Fruit fly (Drosophila melanogaster) whole organism, embryonic: Measurements from ENCODE around the gene CG46465.

Experiments
- Antp ChIP-seq: fragments of 200-800 bp; sonication (Bioruptor generic); optimal IDR thresholded peaks from 3 replicates; lab custom pipeline; 2016; ENCODE audit warnings: missing biosample characterization, missing genetic modification characterization
- CG10267 ChIP-seq: fragments of 200-800 bp; sonication (Bioruptor generic); optimal IDR thresholded peaks from 2 replicates; lab custom pipeline; 2018; ENCODE audit warnings: missing biosample characterization, mild to moderate bottlenecking, missing genetic modification characterization, moderate library complexity
- CG10431 ChIP-seq: fragments of 200-800 bp; sonication (Bioruptor generic); optimal IDR thresholded peaks from 3 replicates; lab custom pipeline; 2018; ENCODE audit warnings: missing biosample characterization, mild to moderate bottlenecking, missing genetic modification characterization
- CG10543 ChIP-seq: fragments of 200-800 bp; sonication (Bioruptor generic); optimal IDR thresholded peaks from 3 replicates; lab custom pipeline; 2017; ENCODE audit warnings: missing biosample characterization, mild to moderate bottlenecking, missing genetic modification characterization, moderate library complexity
- CG12155 ChIP-seq: fragments of 200-800 bp; sonication (Bioruptor generic); optimal IDR thresholded peaks from 3 replicates; lab custom pipeline; 2016; ENCODE audit warnings: missing biosample characterization, missing genetic modification characterization
- CG13894 ChIP-seq: fragments of 200-800 bp; sonication (Bioruptor generic); optimal IDR thresholded peaks from 3 replicates; lab custom pipeline; 2018; ENCODE audit warnings: missing biosample characterization, mild to moderate bottlenecking, missing genetic modification characterization, moderate library complexity
- CG16813 ChIP-seq: fragments of 200-800 bp; sonication (Bioruptor generic); IDR thresholded peaks from 3 replicates; pipeline ENCODE4 v1.3.6; 2022; ENCODE audit warnings: missing biosample characterization, missing genetic modification characterization; ENCODE audit not compliant: partially characterized antibody
- CG16863 ChIP-seq: fragments of 200-800 bp; sonication (Bioruptor generic); optimal IDR thresholded peaks from 3 replicates; lab custom pipeline; 2016; ENCODE audit warnings: missing biosample characterization, missing genetic modification characterization
- CG17612 ChIP-seq: fragments of 200-800 bp; sonication (Bioruptor generic); IDR thresholded peaks from 2 replicates; pipeline ENCODE4 v1.3.6; 2022; ENCODE audit warnings: missing biosample characterization, missing genetic modification characterization
- CG18476 ChIP-seq: fragments of 200-800 bp; sonication (Bioruptor generic); optimal IDR thresholded peaks from 2 replicates; lab custom pipeline; 2016; ENCODE audit warnings: missing biosample characterization, mild to moderate bottlenecking, missing genetic modification characterization
- CG4328 ChIP-seq: fragments of 200-800 bp; sonication (Bioruptor generic); optimal IDR thresholded peaks from 3 replicates; lab custom pipeline; 2017; ENCODE audit warnings: missing biosample characterization, missing genetic modification reagents, missing genetic modification characterization
- CG5953 ChIP-seq: fragments of 200-800 bp; sonication (Bioruptor generic); IDR thresholded peaks from 2 replicates; pipeline ENCODE4 v1.3.6; 2022; ENCODE audit warnings: missing biosample characterization, missing genetic modification characterization
- CG6683 ChIP-seq: fragments of 200-800 bp; sonication (Bioruptor generic); optimal IDR thresholded peaks from 2 replicates; lab custom pipeline; 2017; ENCODE audit warnings: missing biosample characterization, mild to moderate bottlenecking, missing genetic modification characterization, missing genetic modification reagents
- CG6813 ChIP-seq: fragments of 200-800 bp; sonication (Bioruptor generic); optimal IDR thresholded peaks from 2 replicates; lab custom pipeline; 2017; ENCODE audit warnings: missing biosample characterization, missing genetic modification characterization, mild to moderate bottlenecking, moderate library complexity, missing genetic modification reagents
- CG7556 ChIP-seq: fragments of 200-800 bp; sonication (Bioruptor generic); optimal IDR thresholded peaks from 2 replicates; lab custom pipeline; 2017; ENCODE audit warnings: missing biosample characterization, mild to moderate bottlenecking, missing genetic modification characterization
- CG8924 ChIP-seq: fragments of 200-800 bp; optimal IDR thresholded peaks from 3 replicates; lab custom pipeline; 2019; ENCODE audit warnings: missing biosample characterization, mild to moderate bottlenecking, missing genetic modification characterization, moderate library complexity
- CG9817 ChIP-seq: fragments of 200-800 bp; sonication (Bioruptor generic); optimal IDR thresholded peaks from 2 replicates; lab custom pipeline; 2018; ENCODE audit warnings: missing biosample characterization, mild to moderate bottlenecking, missing genetic modification characterization, moderate library complexity
- CG9932 ChIP-seq: fragments of 200-800 bp; sonication (Bioruptor generic); IDR thresholded peaks from 2 replicates; pipeline ENCODE4 v1.3.6; 2022; ENCODE audit warnings: missing biosample characterization, missing genetic modification characterization
- Elba2 ChIP-seq: fragments of 200-800 bp; sonication (Bioruptor generic); optimal IDR thresholded peaks from 3 replicates; lab custom pipeline; 2016; ENCODE audit warnings: missing biosample characterization, missing genetic modification characterization
- HmgZ ChIP-seq: fragments of 200-800 bp; sonication (Bioruptor generic); optimal IDR thresholded peaks from 2 replicates; lab custom pipeline; 2018; ENCODE audit warnings: missing biosample characterization, mild to moderate bottlenecking, missing genetic modification characterization
- Hmr ChIP-seq: fragments of 200-800 bp; sonication (Bioruptor generic); optimal IDR thresholded peaks from 3 replicates; lab custom pipeline; 2017; ENCODE audit warnings: mild to moderate bottlenecking, missing biosample characterization, missing genetic modification reagents, missing genetic modification characterization
- Kr ChIP-seq: fragments of 200-800 bp; sonication (Bioruptor generic); optimal IDR thresholded peaks from 2 replicates; lab custom pipeline; 2017; ENCODE audit warnings: missing biosample characterization, mild to moderate bottlenecking, missing genetic modification characterization
- Max ChIP-seq: fragments of 200-800 bp; sonication (Bioruptor generic); optimal IDR thresholded peaks from 2 replicates; lab custom pipeline; 2016; ENCODE audit warnings: missing biosample characterization, mild to moderate bottlenecking, missing genetic modification characterization
- Mrtf ChIP-seq: fragments of 200-800 bp; sonication (Bioruptor generic); IDR thresholded peaks from 3 replicates; pipeline ENCODE4 v1.3.6; 2022; ENCODE audit warnings: missing biosample characterization, missing genetic modification characterization
- Pdp1 ChIP-seq, 2 experiments: fragments of 200-800 bp; sonication (Bioruptor generic); optimal IDR thresholded peaks; 3 replicates each; lab custom pipeline; 2016; ENCODE audit warnings: missing biosample characterization in 2 of 2, missing genetic modification characterization in 2 of 2, mild to moderate bottlenecking in 1 of 2, moderate library complexity in 1 of 2
- Six4 ChIP-seq: fragments of 200-800 bp; sonication (Bioruptor generic); optimal IDR thresholded peaks from 2 replicates; lab custom pipeline; 2016; ENCODE audit warnings: missing biosample characterization, missing genetic modification characterization
- ab ChIP-seq: fragments of 200-800 bp; sonication (Bioruptor generic); optimal IDR thresholded peaks from 2 replicates; lab custom pipeline; 2016; ENCODE audit warnings: missing biosample characterization, missing genetic modification characterization
- bowl ChIP-seq: fragments of 200-800 bp; sonication (Bioruptor generic); IDR thresholded peaks from 2 replicates; pipeline ENCODE4 v1.3.6; 2022; ENCODE audit warnings: missing biosample characterization, missing genetic modification characterization
- danr ChIP-seq: fragments of 200-800 bp; sonication (Bioruptor generic); IDR thresholded peaks from 2 replicates; pipeline ENCODE4 v1.3.6; 2022; ENCODE audit warnings: missing biosample characterization, missing genetic modification characterization
- ems ChIP-seq: fragments of 200-800 bp; sonication (Bioruptor generic); optimal IDR thresholded peaks from 3 replicates; lab custom pipeline; 2016; ENCODE audit warnings: missing biosample characterization, missing genetic modification characterization
- fd96Cb ChIP-seq: fragments of 200-800 bp; sonication (Bioruptor generic); optimal IDR thresholded peaks from 2 replicates; lab custom pipeline; 2018; ENCODE audit warnings: missing biosample characterization, mild to moderate bottlenecking, missing genetic modification characterization, moderate library complexity
- fu2 ChIP-seq: fragments of 200-800 bp; sonication (Bioruptor generic); optimal IDR thresholded peaks from 2 replicates; lab custom pipeline; 2016; ENCODE audit warnings: missing biosample characterization, missing genetic modification characterization
- gce ChIP-seq: fragments of 200-800 bp; sonication (Bioruptor generic); IDR thresholded peaks from 3 replicates; pipeline ENCODE4 v1.3.6; 2022; ENCODE audit warnings: missing biosample characterization, missing genetic modification characterization
- gt ChIP-seq: fragments of 200-800 bp; sonication (Bioruptor generic); IDR thresholded peaks from 2 replicates; pipeline ENCODE4 v1.3.6; 2022; ENCODE audit warnings: missing biosample characterization, missing genetic modification characterization
- klu ChIP-seq: fragments of 200-800 bp; sonication (Bioruptor generic); IDR thresholded peaks from 2 replicates; pipeline ENCODE4 v1.3.6; 2022; ENCODE audit warnings: missing biosample characterization, missing genetic modification characterization
- mld ChIP-seq: fragments of 200-800 bp; sonication (Bioruptor generic); IDR thresholded peaks from 3 replicates; pipeline ENCODE4 v1.3.6; 2022; ENCODE audit warnings: missing biosample characterization, missing genetic modification characterization; ENCODE audit not compliant: partially characterized antibody
- odd ChIP-seq: fragments of 200-800 bp; sonication (Bioruptor generic); optimal IDR thresholded peaks from 2 replicates; lab custom pipeline; 2017; ENCODE audit warnings: missing biosample characterization, mild to moderate bottlenecking, missing genetic modification characterization
- pan ChIP-seq, 4 experiments: fragments of >200 bp in 3 of 4; fragments of 200-800 bp in 1 of 4; sonication (Bioruptor generic) in 1 of 4; optimal IDR thresholded peaks in 3 of 4; IDR thresholded peaks in 1 of 4; 2 replicates each; pipeline versions ENCODE4 v1.3.6 to Lab custom; 2017 to 2022; ENCODE audit warnings: missing biosample characterization in 2 of 4, missing genetic modification characterization in 2 of 4, mixed read lengths in 1 of 4
- pho ChIP-seq: fragments of 200-800 bp; sonication (Bioruptor generic); optimal IDR thresholded peaks from 2 replicates; lab custom pipeline; 2016; ENCODE audit warnings: missing biosample characterization, missing genetic modification characterization
- row ChIP-seq: fragments of 200-800 bp; sonication (Bioruptor generic); IDR thresholded peaks from 3 replicates; pipeline ENCODE4 v1.3.6; 2022; ENCODE audit warnings: missing biosample characterization, missing genetic modification characterization
- sens ChIP-seq: fragments of 200-800 bp; sonication (Bioruptor generic); peaks from one replicate; lab custom pipeline; 2016; ENCODE audit warnings: missing biosample characterization, missing genetic modification characterization
- sim ChIP-seq: fragments of 200-800 bp; sonication (Bioruptor generic); IDR thresholded peaks from 2 replicates; pipeline ENCODE4 v1.3.6; 2022; ENCODE audit warnings: missing biosample characterization, missing genetic modification characterization
- slbo ChIP-seq: fragments of 200-800 bp; sonication (Bioruptor generic); IDR thresholded peaks from 2 replicates; pipeline ENCODE4 v1.3.6; 2022; ENCODE audit warnings: missing biosample characterization, missing genetic modification characterization
- slp2 ChIP-seq: fragments of 200-800 bp; sonication (Bioruptor generic); optimal IDR thresholded peaks from 2 replicates; lab custom pipeline; 2016; ENCODE audit warnings: missing biosample characterization, missing genetic modification characterization
- ssp ChIP-seq: fragments of 200-800 bp; sonication (Bioruptor generic); IDR thresholded peaks from 2 replicates; pipeline ENCODE4 v1.3.6; 2022; ENCODE audit warnings: missing biosample characterization, missing genetic modification characterization
- tin ChIP-seq: fragments of 200-800 bp; sonication (Bioruptor generic); optimal IDR thresholded peaks from 3 replicates; lab custom pipeline; 2016; ENCODE audit warnings: missing biosample characterization, missing genetic modification characterization
- tio ChIP-seq: fragments of 200-800 bp; sonication (Bioruptor generic); optimal IDR thresholded peaks from 2 replicates; lab custom pipeline; 2017; ENCODE audit warnings: missing biosample characterization, missing genetic modification characterization, inconsistent platforms
- tna ChIP-seq: fragments of 200-800 bp; sonication (Bioruptor generic); IDR thresholded peaks from 2 replicates; pipeline ENCODE4 v1.3.6; 2022; ENCODE audit warnings: missing biosample characterization, missing genetic modification characterization; ENCODE audit not compliant: partially characterized antibody
- unc-4 ChIP-seq: fragments of 200-800 bp; sonication (Bioruptor generic); IDR thresholded peaks from 2 replicates; pipeline ENCODE4 v1.3.6; 2022; ENCODE audit warnings: missing biosample characterization, missing genetic modification characterization; ENCODE audit not compliant: partially characterized antibody

Gene CG46465

DNA sequence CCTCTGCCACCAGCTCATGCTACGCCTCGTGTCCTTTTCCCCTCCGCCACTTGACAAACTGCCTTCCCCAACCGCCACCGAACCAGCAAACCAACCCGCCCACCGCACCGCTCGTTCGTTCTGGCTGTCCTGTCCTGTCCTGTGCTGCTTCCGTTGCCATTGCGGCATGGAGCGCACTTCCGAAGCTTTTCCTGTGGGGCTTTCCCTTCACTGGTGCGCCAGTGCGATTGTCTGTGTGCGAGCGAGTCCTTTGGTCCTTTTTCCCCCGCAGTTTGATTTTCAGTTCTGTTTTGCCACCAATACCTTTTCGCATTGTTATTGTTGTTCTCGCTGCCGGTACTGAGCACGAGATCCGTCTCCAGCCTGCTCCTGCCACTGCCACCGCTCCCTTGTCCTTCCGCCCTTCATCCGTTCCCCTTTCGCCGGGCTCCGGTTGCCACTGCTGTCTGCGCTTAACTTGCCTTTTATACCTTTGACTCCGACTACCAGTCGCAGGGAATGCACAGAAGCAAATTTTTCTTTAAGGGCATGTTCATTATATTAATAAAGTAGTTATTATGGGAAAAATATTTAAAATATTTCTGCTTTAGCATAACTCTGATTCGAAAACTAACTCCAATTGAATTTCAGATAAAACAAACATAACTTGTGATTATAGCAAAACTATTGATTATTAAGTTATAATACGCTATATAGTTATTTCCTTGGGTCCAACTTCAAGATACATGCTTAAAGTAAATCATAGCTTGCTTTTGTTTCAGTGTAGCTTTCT, 31.9 kb downstream of the CG46465 start (continued):
- no peak for TF ChIP-seq ems
- TF ChIP-seq CG6813 (GFP tag; lab: Kevin White, UChicago) = peak; percentile 46
- peak; percentile 80 for TF ChIP-seq CG10543 (GFP tag; lab: Kevin White, UChicago)
- TF ChIP-seq unc-4 (GFP tag; lab: Robert Waterston, UW) = 0 out of 2 replicates have a peak, but pooled peaks have one; percentile 29
- no peak for TF ChIP-seq CG16863 (GFP tag; lab: Kevin White, UChicago)
- no peak for TF ChIP-seq gce (GFP tag; lab: Robert Waterston, UW)
- TF ChIP-seq slp2 (GFP tag; lab: Kevin White, UChicago) = no peak
- TF ChIP-seq CG6683 (GFP tag; lab: Kevin White, UChicago) = peak; percentile 69
- no peak for TF ChIP-seq klu (GFP tag; lab: Robert Waterston, UW)
- TF ChIP-seq ssp = no peak
- peak; percentile 67 for TF ChIP-seq slbo (GFP tag; lab: Robert Waterston, UW)
- TF ChIP-seq Hmr (GFP tag; lab: Kevin White, UChicago) = peak; percentile 88
- no peak for TF ChIP-seq Kr (GFP tag; lab: Kevin White, UChicago)
- peak; percentile 94 for TF ChIP-seq CG7556 (GFP tag; lab: Kevin White, UChicago)
- peak; percentile 28 for TF ChIP-seq CG13894 (tag; lab: Kevin White, UChicago)
- no peak for TF ChIP-seq ab (GFP tag; lab: Kevin White, UChicago)
- peak; percentile 58 for TF ChIP-seq odd (GFP tag; lab: Kevin White, UChicago)
- no peak for TF ChIP-seq danr (GFP tag; lab: Robert Waterston, UW)
- TF ChIP-seq sens (GFP tag; lab: Kevin White, UChicago) = peak; percentile 88
- TF ChIP-seq bowl (GFP tag; lab: Robert Waterston, UW) = no peak
- peak; percentile 13 for TF ChIP-seq pho (GFP tag; lab: Kevin White, UChicago)
- TF ChIP-seq fd96Cb (tag; lab: Kevin White, UChicago) = peak; percentile 73
- no peak for TF ChIP-seq pan (optimal IDR thresholded peaks at IDR 0.05; lab: Kevin White, UChicago)
- no peak for TF ChIP-seq pan (GFP tag; optimal IDR thresholded peaks at IDR 0.05 in 1 of 2, IDR thresholded peaks at IDR 0.05 in 1 of 2)
- TF ChIP-seq Pdp1 (GFP tag; optimal IDR thresholded peaks at IDR 0.05; lab: Kevin White, UChicago) = peak in 1 of 2 experiments; percentile 35
- peak; percentile 33 for TF ChIP-seq tin (GFP tag; lab: Kevin White, UChicago)
- TF ChIP-seq CG16813 (GFP tag; lab: Robert Waterston, UW) = no peak
- peak; percentile 65 for TF ChIP-seq HmgZ (tag; lab: Kevin White, UChicago)
- peak; percentile 70 for TF ChIP-seq row (GFP tag; lab: Robert Waterston, UW)
- no peak for TF ChIP-seq fu2
- TF ChIP-seq gt (GFP tag; lab: Robert Waterston, UW) = no peak
- TF ChIP-seq CG12155 (GFP tag; lab: Kevin White, UChicago) = peak; percentile 32
- peak; percentile 35 for TF ChIP-seq CG18476 (GFP tag; lab: Kevin White, UChicago)
- no peak for TF ChIP-seq tna (GFP tag; lab: Robert Waterston, UW)
- no peak for TF ChIP-seq Antp (GFP tag; lab: Kevin White, UChicago)
- TF ChIP-seq mld (GFP tag; lab: Robert Waterston, UW) = no peak
- peak; percentile 65 for TF ChIP-seq CG9817
- no peak for TF ChIP-seq sim
- no peak for TF ChIP-seq Elba2
- TF ChIP-seq CG10267 (tag; lab: Kevin White, UChicago) = peak; percentile 63
- TF ChIP-seq CG9932 (GFP tag; lab: Robert Waterston, UW) = no peak
- TF ChIP-seq CG8924 (tag; lab: Kevin White, UChicago) = peak; percentile 84
- TF ChIP-seq CG17612 (GFP tag; lab: Robert Waterston, UW) = no peak
- no peak for TF ChIP-seq CG5953 (GFP tag; lab: Robert Waterston, UW)
- peak; percentile 0 for TF ChIP-seq CG10431 (GFP tag; lab: Kevin White, UChicago)
- TF ChIP-seq Max (GFP tag; lab: Kevin White, UChicago) = peak; percentile 21
- peak; percentile 40 for TF ChIP-seq tio (GFP tag; lab: Kevin White, UChicago)
- no peak for TF ChIP-seq Mrtf (GFP tag; lab: Robert Waterston, UW)
- peak; percentile 73 for TF ChIP-seq CG4328 (GFP tag; lab: Kevin White, UChicago)
- no peak for TF ChIP-seq Six4 (GFP tag; lab: Kevin White, UChicago)
